Fruit fly (Drosophila melanogaster): ENCODE results near the gene atk.

The atk gene

dm6 chr3L:20441632-20442469 is 22.8 kb downstream of the atk start, which contains the start of gene CG5910 (continued):
- TF ChIP-seq pum (GFP tag; optimal IDR thresholded peaks at IDR 0.05) (no peak), HHEX (GFP tag; optimal IDR thresholded peaks at IDR 0.05) (peak; percentile 89), otp (GFP tag; IDR thresholded peaks at IDR 0.05) (no peak), CG1647 (GFP tag; optimal IDR thresholded peaks at IDR 0.05) (no peak), CG9797 (GFP tag; optimal IDR thresholded peaks at IDR 0.05) (no peak), CG16863 (GFP tag; optimal IDR thresholded peaks at IDR 0.05) (peak; percentile 8), dpn (GFP tag; optimal IDR thresholded peaks at IDR 0.05) (peak; percentile 46 to 85), ken (GFP tag; IDR thresholded peaks at IDR 0.05) (0 out of 3 replicates have a peak, but pooled peaks have one; percentile 32), dimm (GFP tag; IDR thresholded peaks at IDR 0.05) (0 out of 2 replicates have a peak, but pooled peaks have one; percentile 18), CG6854 (GFP tag; optimal IDR thresholded peaks at IDR 0.05) (peak; percentile 89), org-1 (GFP tag; optimal IDR thresholded peaks at IDR 0.05) (peak; percentile 86), chn (GFP tag; optimal IDR thresholded peaks at IDR 0.05) (no peak), CTCF (GFP tag; optimal IDR thresholded peaks at IDR 0.05) (peak; percentile 36), vnd (GFP tag; IDR thresholded peaks at IDR 0.05; ENCODE audit: partially characterized antibody) (no peak), fu2 (GFP tag; optimal IDR thresholded peaks at IDR 0.05) (peak; percentile 4), ash1 (GFP tag; optimal IDR thresholded peaks at IDR 0.05) (no peak), CHES-1-like (GFP tag; optimal IDR thresholded peaks at IDR 0.05) (peak; percentile 23), MBD-R2 (GFP tag; IDR thresholded peaks at IDR 0.05) (no peak), CG7271 (tag; optimal IDR thresholded peaks at IDR 0.05) (peak; percentile 57), CG3838 (GFP tag; optimal IDR thresholded peaks at IDR 0.05) (no peak), ATbp (GFP tag; optimal IDR thresholded peaks at IDR 0.05) (peak; percentile 85), Dek (tag; optimal IDR thresholded peaks at IDR 0.05) (peak; percentile 89), NK7.1 (GFP tag; optimal IDR thresholded peaks at IDR 0.05) (no peak), NFAT (GFP tag; IDR thresholded peaks at IDR 0.05) (no peak), her (GFP tag; optimal IDR thresholded peaks at IDR 0.05) (no peak), CG4404 (GFP tag; IDR thresholded peaks at IDR 0.05) (no peak; the same call in none of the 2 replicates), amos (GFP tag; IDR thresholded peaks at IDR 0.05; ENCODE audit: partially characterized antibody) (no peak), sqz (GFP tag; optimal IDR thresholded peaks at IDR 0.05) (no peak), tgo (GFP tag; IDR thresholded peaks at IDR 0.05) (peak; percentile 78), CG11398 (GFP tag; optimal IDR thresholded peaks at IDR 0.05) (no peak), sd (tag; optimal IDR thresholded peaks at IDR 0.05) (peak; percentile 51), Ets65A (GFP tag) (peak; percentile 84), Chrac-16 (GFP tag; optimal IDR thresholded peaks at IDR 0.05) (peak; percentile 78), Sin3A (optimal IDR thresholded peaks at IDR 0.05) (no peak), row (GFP tag; IDR thresholded peaks at IDR 0.05) (peak; percentile 84), ap (GFP tag; IDR thresholded peaks at IDR 0.05) (peak; percentile 78), ttk (GFP tag; IDR thresholded peaks at IDR 0.05) (peak; percentile 76), CG11085 (GFP tag; IDR thresholded peaks at IDR 0.05) (peak; percentile 64), CG10565 (GFP tag; optimal IDR thresholded peaks at IDR 0.05) (no peak), Pdp1 (GFP tag; optimal IDR thresholded peaks at IDR 0.05) (peak; percentile 3 to 35), CG8944 (GFP tag; optimal IDR thresholded peaks at IDR 0.05) (no peak), B-H2 (GFP tag; optimal IDR thresholded peaks at IDR 0.05) (peak; percentile 78), Nf-YA (GFP tag; IDR thresholded peaks at IDR 0.05) (peak; percentile 41; the same call in 1 of the 2 replicates), gro (GFP tag; optimal IDR thresholded peaks at IDR 0.05) (no peak), CG15269 (tag; optimal IDR thresholded peaks at IDR 0.05) (peak; percentile 90), CG4820 (GFP tag; optimal IDR thresholded peaks at IDR 0.05) (peak; percentile 79), onecut (GFP tag; IDR thresholded peaks at IDR 0.05) (no peak; the same call in 1 of the 2 replicates), CG5953 (GFP tag; IDR thresholded peaks at IDR 0.05) (0 out of 2 replicates have a peak, but pooled peaks have one; percentile 10), CG9609 (GFP tag; optimal IDR thresholded peaks at IDR 0.05) (no peak), CG2875 (GFP tag; optimal IDR thresholded peaks at IDR 0.05) (peak; percentile 78), CG7745 (tag; optimal IDR thresholded peaks at IDR 0.05) (no peak)
